Fruit fly (Drosophila melanogaster): Measurements from ENCODE around the gene CG3213.

CG3213 gene

dm6 chr2L:3507209-3508164, 12.0 kb downstream of the CG3213 start, which contains the start of gene tim (continued):
- TF ChIP-seq CG8765 (GFP tag; IDR thresholded peaks at IDR 0.05) (no peak), CG15601 (tag; optimal IDR thresholded peaks at IDR 0.05) (no peak), CG30403 (GFP tag; optimal IDR thresholded peaks at IDR 0.05) (peak; percentile 57), ase (GFP tag; IDR thresholded peaks at IDR 0.05) (no peak), CG17802 (tag; optimal IDR thresholded peaks at IDR 0.05) (no peak), CG3065 (GFP tag; optimal IDR thresholded peaks at IDR 0.05) (no peak), CG14965 (GFP tag; optimal IDR thresholded peaks at IDR 0.05; ENCODE audit: borderline replicate concordance) (no peak), Dek (tag; optimal IDR thresholded peaks at IDR 0.05) (no peak), ssp (GFP tag; IDR thresholded peaks at IDR 0.05) (no peak), Hand (GFP tag; optimal IDR thresholded peaks at IDR 0.05) (no peak), CG1792 (GFP tag; optimal IDR thresholded peaks at IDR 0.05) (no peak), Elba2 (GFP tag; optimal IDR thresholded peaks at IDR 0.05) (no peak), eve (GFP tag; optimal IDR thresholded peaks at IDR 0.05) (no peak), Med (GFP tag) (peak; percentile 29), ATbp (GFP tag; optimal IDR thresholded peaks at IDR 0.05) (peak; percentile 46), HLH4C (GFP tag; IDR thresholded peaks at IDR 0.05; ENCODE audit: partially characterized antibody) (no peak), CG42726 (GFP tag; IDR thresholded peaks at IDR 0.05; ENCODE audit: partially characterized antibody) (0 out of 2 replicates have a peak, but pooled peaks have one; percentile 24), HLH3B (GFP tag; IDR thresholded peaks at IDR 0.05) (0 out of 2 replicates have a peak, but pooled peaks have one; percentile 42), CG1647 (GFP tag; optimal IDR thresholded peaks at IDR 0.05) (no peak), knrl (GFP tag; IDR thresholded peaks at IDR 0.05; ENCODE audit: partially characterized antibody) (no peak), CG5245 (GFP tag; optimal IDR thresholded peaks at IDR 0.05) (no peak), kah (GFP tag; optimal IDR thresholded peaks at IDR 0.05) (peak; percentile 75), ash1 (GFP tag; optimal IDR thresholded peaks at IDR 0.05) (no peak), Opbp (GFP tag; IDR thresholded peaks at IDR 0.05; ENCODE audit: partially characterized antibody) (0 out of 3 replicates have a peak, but pooled peaks have one; percentile 14), gcm2 (GFP tag; optimal IDR thresholded peaks at IDR 0.05) (no peak), CG7987 (GFP tag; optimal IDR thresholded peaks at IDR 0.05) (no peak), CG4617 (GFP tag; optimal IDR thresholded peaks at IDR 0.05; ENCODE audit: borderline replicate concordance) (no peak), nerfin-2 (GFP tag; IDR thresholded peaks at IDR 0.05; ENCODE audit: partially characterized antibody) (no peak), corto (GFP tag; optimal IDR thresholded peaks at IDR 0.05) (no peak), CG13894 (tag; optimal IDR thresholded peaks at IDR 0.05) (no peak), sob (GFP tag; IDR thresholded peaks at IDR 0.05) (peak; percentile 39), CoRest (tag; optimal IDR thresholded peaks at IDR 0.05) (peak; percentile 46), yki (optimal IDR thresholded peaks at IDR 0.05) (no peak), Nf-YC (tag; optimal IDR thresholded peaks at IDR 0.05) (no peak), Fer2 (tag; optimal IDR thresholded peaks at IDR 0.05) (no peak), bbx (GFP tag; IDR thresholded peaks at IDR 0.05; ENCODE audit: partially characterized antibody) (peak; percentile 57), CG15011 (GFP tag; optimal IDR thresholded peaks at IDR 0.05) (no peak), H2.0 (GFP tag; IDR thresholded peaks at IDR 0.05) (no peak), ara (GFP tag; IDR thresholded peaks at IDR 0.05) (0 out of 2 replicates have a peak, but pooled peaks have one; percentile 25), Dip3 (GFP tag; optimal IDR thresholded peaks at IDR 0.05) (no peak), Deaf1 (tag; optimal IDR thresholded peaks at IDR 0.05) (peak; percentile 72), cas (GFP tag; IDR thresholded peaks at IDR 0.05) (no peak), CG6791 (GFP tag; IDR thresholded peaks at IDR 0.05; ENCODE audit: partially characterized antibody) (no peak), CrebB (tag; optimal IDR thresholded peaks at IDR 0.05) (no peak), Myb (GFP tag; optimal IDR thresholded peaks at IDR 0.05) (no peak), CG34422 (GFP tag; IDR thresholded peaks at IDR 0.05) (peak; percentile 53; the same call in 1 of the 3 replicates), CG11504 (tag; optimal IDR thresholded peaks at IDR 0.05) (peak; percentile 76), salm (tag; optimal IDR thresholded peaks at IDR 0.05) (peak; percentile 1)

All from whole organism, embryonic.